Fruit fly (Drosophila melanogaster): Measurements from ENCODE around the gene AttD.

DNA sequence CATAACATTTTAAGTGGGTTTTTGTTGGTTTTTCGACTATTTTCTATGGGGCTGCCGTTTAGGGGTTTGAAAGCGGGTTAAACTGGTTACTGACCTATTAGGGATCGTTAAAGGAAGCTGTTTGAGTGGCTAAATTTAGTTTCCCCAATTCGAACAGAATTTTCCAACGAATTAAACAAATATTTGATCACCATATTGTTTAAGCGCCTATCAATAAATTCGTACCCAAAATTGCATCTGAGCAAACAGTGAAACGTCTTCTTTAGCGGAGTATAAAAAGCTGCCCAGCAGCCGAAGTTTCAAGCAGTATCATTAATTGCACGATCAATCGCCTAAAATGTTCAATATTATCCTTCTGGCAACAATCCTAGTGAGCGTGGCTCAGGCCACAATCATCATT, 31.0 kb upstream of the AttD start, which contains the start of gene Sgs5bis:
- TF ChIP-seq Aef1 (GFP tag; IDR thresholded peaks at IDR 0.05) (no peak), Tbp (GFP tag; optimal IDR thresholded peaks at IDR 0.05) (no peak), GATAe (GFP tag; conservative IDR thresholded peaks at IDR 0.05) (no peak), CG10267 (tag; optimal IDR thresholded peaks at IDR 0.05) (no peak), Atf3 (GFP tag; optimal IDR thresholded peaks at IDR 0.05) (no peak), CG31441 (GFP tag; IDR thresholded peaks at IDR 0.05) (no peak), CG43689 (GFP tag; IDR thresholded peaks at IDR 0.05) (no peak), CG9817 (tag; optimal IDR thresholded peaks at IDR 0.05) (no peak)
